Worm (Caenorhabditis elegans): Measurements from ENCODE around the gene oig-8.

Gene oig-8

ce11 chrII:6649026-6649425, at the start of gene oig-8:
TSS of gene oig-8 (minus strand) at chrII:6649126.
- TF ChIP-seq ztf-23 (GFP tag; IDR thresholded peaks at IDR 0.05) (no peak), ztf-29 (GFP tag; IDR thresholded peaks at IDR 0.05) (no peak), cog-1 (tag; optimal IDR thresholded peaks at IDR 0.05) (no peak), klf-2 (GFP tag; conservative IDR thresholded peaks at IDR 0.05) (no peak), tab-1 (GFP tag; IDR thresholded peaks at IDR 0.05) (no peak), ref-1 (GFP tag; conservative IDR thresholded peaks at IDR 0.05) (no peak), med-1 (GFP tag; optimal IDR thresholded peaks at IDR 0.05; ENCODE audit: insufficient read depth) (no peak), T22C8.4 (GFP tag; IDR thresholded peaks at IDR 0.05) (no peak), flt-1 (GFP tag; IDR thresholded peaks at IDR 0.05) (no peak)

DNA sequence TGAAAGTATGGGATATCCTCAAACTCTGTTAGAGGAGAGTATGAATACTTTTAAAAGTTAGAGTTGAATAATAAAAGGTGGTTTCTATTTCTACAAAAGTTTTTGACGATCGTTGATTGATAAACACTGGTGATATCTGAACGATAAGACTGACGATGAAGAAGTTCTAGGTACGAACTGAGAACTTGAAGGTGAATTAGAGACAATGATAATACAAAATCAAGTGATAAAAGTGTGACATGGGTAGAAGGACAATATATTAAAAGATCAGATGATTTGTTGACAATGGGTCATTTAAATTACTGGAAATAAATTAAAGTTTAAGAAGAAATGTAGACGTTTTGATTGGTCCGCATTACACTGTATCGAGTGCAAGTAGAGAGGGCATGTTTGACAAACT, 46.5 kb upstream of the oig-8 start, which contains the start of gene C18H9.5:
Gene C18H9.5, minus strand, starts transcription at position 179 of the 400 bp plus-strand sequence.
- TF ChIP-seq cog-1 (tag; optimal IDR thresholded peaks at IDR 0.05) = no peak
- no peak for TF ChIP-seq ztf-29 (GFP tag; IDR thresholded peaks at IDR 0.05)
- TF ChIP-seq klf-2 (GFP tag; conservative IDR thresholded peaks at IDR 0.05) = no peak
- no peak for TF ChIP-seq ref-1 (GFP tag; conservative IDR thresholded peaks at IDR 0.05)
- no peak for TF ChIP-seq med-1 (GFP tag; optimal IDR thresholded peaks at IDR 0.05; ENCODE audit: insufficient read depth)
- TF ChIP-seq ztf-23 (GFP tag; IDR thresholded peaks at IDR 0.05) = no peak
- no peak for TF ChIP-seq flt-1 (GFP tag; IDR thresholded peaks at IDR 0.05)
- TF ChIP-seq T22C8.4 (GFP tag; IDR thresholded peaks at IDR 0.05) = no peak
- TF ChIP-seq tab-1 (GFP tag; IDR thresholded peaks at IDR 0.05) = no peak

DNA sequence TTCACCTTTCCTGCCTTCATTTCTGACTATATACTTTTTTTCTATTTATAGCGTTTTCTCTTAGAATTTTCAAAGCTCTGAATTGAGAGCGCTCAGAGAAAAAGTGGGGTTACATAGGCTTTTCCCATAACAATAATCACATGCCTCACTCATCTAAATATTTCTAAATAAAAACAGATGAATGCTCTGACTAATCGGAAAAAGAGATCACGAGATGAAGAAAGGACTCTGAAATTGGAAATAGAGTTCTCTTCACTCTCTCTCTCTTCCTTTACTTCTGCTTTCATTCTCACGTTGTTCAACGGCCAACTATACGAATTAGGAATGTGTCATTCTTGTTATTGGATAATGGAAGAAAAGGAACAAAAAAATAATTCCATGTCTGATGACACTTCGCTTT, 40.2 kb upstream of the oig-8 start:
- TF ChIP-seq cog-1 (tag; optimal IDR thresholded peaks at IDR 0.05) (no peak), ref-1 (GFP tag; conservative IDR thresholded peaks at IDR 0.05) (no peak), klf-2 (GFP tag; conservative IDR thresholded peaks at IDR 0.05) (no peak)

- TF ChIP-seq ztf-23 (GFP tag; IDR thresholded peaks at IDR 0.05) (no peak), ref-1 (GFP tag; conservative IDR thresholded peaks at IDR 0.05) (no peak), cog-1 (tag; optimal IDR thresholded peaks at IDR 0.05) (no peak)
Measured at ce11 chrII:6685964-6686363, 37.0 kb upstream of the oig-8 start.

ce11 chrII:6683663-6684285, 34.8 kb upstream of the oig-8 start, which contains the start of gene gyf-1:
TSS of gene gyf-1 (plus strand) at chrII:6684235.
- TF ChIP-seq ref-1 (GFP tag; conservative IDR thresholded peaks at IDR 0.05) = no peak
- no peak for TF ChIP-seq ztf-29 (GFP tag; IDR thresholded peaks at IDR 0.05)
- TF ChIP-seq klf-2 (GFP tag; conservative IDR thresholded peaks at IDR 0.05) = no peak
- no peak for TF ChIP-seq T22C8.4 (GFP tag; IDR thresholded peaks at IDR 0.05)

DNA sequence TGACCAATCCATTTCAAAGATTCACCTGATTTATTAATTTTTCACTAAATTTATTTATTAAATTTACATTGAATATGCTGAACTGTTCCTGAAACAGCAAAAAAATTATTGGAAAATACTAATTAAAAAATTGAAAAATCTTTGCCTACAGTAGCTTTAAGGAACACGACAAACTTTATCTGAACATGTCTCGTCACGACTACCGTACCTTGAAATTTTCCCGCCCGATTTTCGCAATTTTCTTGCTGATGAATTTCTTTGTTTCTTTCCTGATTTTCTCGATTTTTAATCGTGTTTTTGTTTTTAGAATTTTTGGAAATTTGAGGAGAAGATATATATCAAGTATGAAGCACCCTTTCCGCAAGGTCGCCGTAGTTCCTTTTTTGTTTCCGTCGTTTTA, 34.0 kb upstream of the oig-8 start:
- TF ChIP-seq klf-2 (GFP tag; conservative IDR thresholded peaks at IDR 0.05) = no peak
- TF ChIP-seq ztf-23 (GFP tag; IDR thresholded peaks at IDR 0.05) = no peak
- no peak for TF ChIP-seq cog-1 (tag; optimal IDR thresholded peaks at IDR 0.05)
- TF ChIP-seq tab-1 (GFP tag; IDR thresholded peaks at IDR 0.05) = no peak
- no peak for TF ChIP-seq T22C8.4 (GFP tag; IDR thresholded peaks at IDR 0.05)
- no peak for TF ChIP-seq flt-1 (GFP tag; IDR thresholded peaks at IDR 0.05)
- no peak for TF ChIP-seq ztf-29 (GFP tag; IDR thresholded peaks at IDR 0.05)
- TF ChIP-seq med-1 (GFP tag; optimal IDR thresholded peaks at IDR 0.05; ENCODE audit: insufficient read depth) = no peak
- no peak for TF ChIP-seq ref-1 (GFP tag; conservative IDR thresholded peaks at IDR 0.05)

ce11 chrII:6681478-6681877, 32.6 kb upstream of the oig-8 start:
- TF ChIP-seq klf-2 (GFP tag; conservative IDR thresholded peaks at IDR 0.05) (no peak), ref-1 (GFP tag; conservative IDR thresholded peaks at IDR 0.05) (no peak), cog-1 (tag; optimal IDR thresholded peaks at IDR 0.05) (no peak), ztf-29 (GFP tag; IDR thresholded peaks at IDR 0.05) (no peak), tab-1 (GFP tag; IDR thresholded peaks at IDR 0.05) (no peak), ztf-23 (GFP tag; IDR thresholded peaks at IDR 0.05) (no peak), T22C8.4 (GFP tag; IDR thresholded peaks at IDR 0.05) (no peak), med-1 (GFP tag; optimal IDR thresholded peaks at IDR 0.05; ENCODE audit: insufficient read depth) (no peak), flt-1 (GFP tag; IDR thresholded peaks at IDR 0.05) (no peak)

ce11 chrII:6679724-6680123, 30.8 kb upstream of the oig-8 start, which contains the start of gene ift-74:
TSS of gene ift-74 (plus strand) at chrII:6680024.
- TF ChIP-seq T22C8.4 (GFP tag; IDR thresholded peaks at IDR 0.05) (no peak), ztf-29 (GFP tag; IDR thresholded peaks at IDR 0.05) (no peak), ref-1 (GFP tag; conservative IDR thresholded peaks at IDR 0.05) (no peak), ztf-23 (GFP tag; IDR thresholded peaks at IDR 0.05) (no peak), flt-1 (GFP tag; IDR thresholded peaks at IDR 0.05) (no peak), cog-1 (tag; optimal IDR thresholded peaks at IDR 0.05) (no peak), klf-2 (GFP tag; conservative IDR thresholded peaks at IDR 0.05) (no peak), med-1 (GFP tag; optimal IDR thresholded peaks at IDR 0.05; ENCODE audit: insufficient read depth) (no peak), tab-1 (GFP tag; IDR thresholded peaks at IDR 0.05) (no peak)

DNA sequence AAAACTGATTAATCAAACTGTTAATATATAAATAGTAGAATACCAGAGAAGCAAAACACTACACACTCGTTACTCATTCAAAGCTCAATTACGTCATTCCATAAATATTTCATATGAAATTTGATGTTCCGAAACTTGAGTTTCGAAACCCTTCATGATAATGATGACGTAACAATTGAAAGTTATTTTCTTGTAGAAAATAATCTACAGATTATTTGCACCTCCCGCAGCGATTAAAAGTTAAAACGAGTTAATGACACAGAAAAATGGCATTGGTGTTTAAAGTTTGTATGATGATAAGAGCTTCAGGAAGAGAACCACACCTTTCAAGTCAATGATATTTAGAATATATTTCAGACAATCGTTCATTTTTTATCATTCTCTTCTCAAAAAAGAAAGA, 25.0 kb upstream of the oig-8 start, which contains the start of gene H43E16.1:
Gene H43E16.1, plus strand, starts transcription at position 375 of the 400 bp plus-strand sequence.
- no peak for TF ChIP-seq ztf-23 (GFP tag; IDR thresholded peaks at IDR 0.05)
- TF ChIP-seq T22C8.4 (GFP tag; IDR thresholded peaks at IDR 0.05) = no peak
- TF ChIP-seq ztf-29 (GFP tag; IDR thresholded peaks at IDR 0.05) = no peak
- no peak for TF ChIP-seq tab-1 (GFP tag; IDR thresholded peaks at IDR 0.05)
- TF ChIP-seq klf-2 (GFP tag; conservative IDR thresholded peaks at IDR 0.05) = no peak
- TF ChIP-seq cog-1 (tag; optimal IDR thresholded peaks at IDR 0.05) = no peak
- TF ChIP-seq med-1 (GFP tag; optimal IDR thresholded peaks at IDR 0.05; ENCODE audit: insufficient read depth) = no peak
- TF ChIP-seq flt-1 (GFP tag; IDR thresholded peaks at IDR 0.05) = no peak
- no peak for TF ChIP-seq ref-1 (GFP tag; conservative IDR thresholded peaks at IDR 0.05)

DNA sequence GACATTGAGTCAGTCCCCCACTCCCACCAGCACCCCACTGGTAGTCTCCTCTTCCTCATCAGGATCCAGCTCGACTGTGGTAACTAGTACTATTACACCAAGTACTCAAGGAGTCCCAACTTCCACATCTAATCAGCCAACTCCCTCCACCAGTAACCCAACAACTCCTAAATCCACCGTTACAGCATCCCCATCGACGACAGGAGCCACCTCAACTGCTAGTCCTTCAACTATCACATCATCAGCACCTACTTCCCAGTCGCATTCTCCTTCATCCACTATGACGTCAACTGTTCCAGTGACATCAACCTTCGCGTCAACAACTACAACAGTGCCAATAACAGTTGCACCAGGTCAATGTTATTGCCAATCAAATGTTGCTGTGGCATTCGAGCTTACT, 19.6 kb upstream of the oig-8 start:
- no peak for TF ChIP-seq ztf-23 (GFP tag; IDR thresholded peaks at IDR 0.05)
- no peak for TF ChIP-seq flt-1 (GFP tag; IDR thresholded peaks at IDR 0.05)
- no peak for TF ChIP-seq tab-1 (GFP tag; IDR thresholded peaks at IDR 0.05)
- no peak for TF ChIP-seq ref-1 (GFP tag; conservative IDR thresholded peaks at IDR 0.05)
- no peak for TF ChIP-seq klf-2 (GFP tag; conservative IDR thresholded peaks at IDR 0.05)
- no peak for TF ChIP-seq ztf-29 (GFP tag; IDR thresholded peaks at IDR 0.05)
- TF ChIP-seq cog-1 (tag; optimal IDR thresholded peaks at IDR 0.05) = no peak
- no peak for TF ChIP-seq T22C8.4 (GFP tag; IDR thresholded peaks at IDR 0.05)
- TF ChIP-seq med-1 (GFP tag; optimal IDR thresholded peaks at IDR 0.05; ENCODE audit: insufficient read depth) = no peak

Measured in whole organism, midembryonic.